Worm (Caenorhabditis elegans) whole organism, L4 larva: ENCODE results near the gene T08D10.5.

Source experiments
- F10B5.3 ChIP-seq: sonication (generic microtip); optimal IDR thresholded peaks from 2 replicates; lab custom pipeline; 2016; ENCODE audit warnings: mild to moderate bottlenecking, missing genetic modification characterization, missing compliant biosample characterization
- T26A8.4 ChIP-seq: fragments of 200-800 bp; sonication (Bioruptor generic); IDR thresholded peaks from 2 replicates; pipeline ENCODE4 v1.3.6; 2022; ENCODE audit warnings: missing genetic modification characterization, missing compliant biosample characterization
- Y48G9A.11 ChIP-seq: fragments of 200-800 bp; sonication (Bioruptor generic); IDR thresholded peaks from 2 replicates; pipeline ENCODE4 v1.3.6; 2022; ENCODE audit warnings: missing genetic modification reagents, missing genetic modification characterization, missing compliant biosample characterization
- ZK337.2 ChIP-seq: fragments of 200-800 bp; sonication (Bioruptor generic); IDR thresholded peaks from 2 replicates; pipeline ENCODE4 v1.3.6; 2022; ENCODE audit warnings: missing genetic modification reagents, missing genetic modification characterization, missing compliant biosample characterization
- ZK546.5 ChIP-seq, 2 experiments: sonication (generic microtip); optimal IDR thresholded peaks; 2 replicates each; lab custom pipeline; 2017; ENCODE audit warnings: missing biosample characterization in 2 of 2, missing genetic modification characterization in 2 of 2
- aha-1 ChIP-seq: fragments of 150-350 bp; peaks from one replicate; lab custom pipeline; 2014; ENCODE audit warnings: missing biosample characterization, missing genetic modification characterization
- ama-1 ChIP-seq: fragments of 150-350 bp; optimal IDR thresholded peaks from 2 replicates; lab custom pipeline; 2014; ENCODE audit warnings: inconsistent platforms, mixed read lengths
- ctbp-1 ChIP-seq: fragments of 200-800 bp; sonication (Bioruptor generic); IDR thresholded peaks from 2 replicates; pipeline ENCODE4 v1.3.6; 2022; ENCODE audit warnings: missing genetic modification reagents, missing genetic modification characterization, missing compliant biosample characterization
- daf-16 ChIP-seq, 3 experiments: sonication (generic microtip); optimal IDR thresholded peaks; 2 replicates each; lab custom pipeline; 2016 to 2017; ENCODE audit warnings: missing genetic modification characterization in 3 of 3, missing genetic modification reagents in 3 of 3, mild to moderate bottlenecking in 2 of 3, missing compliant biosample characterization in 2 of 3, missing biosample characterization in 1 of 3, moderate library complexity in 1 of 3
- dmd-6 ChIP-seq: fragments of 200-800 bp; sonication (Bioruptor generic); IDR thresholded peaks from 2 replicates; pipeline ENCODE4 v1.3.6; 2022; ENCODE audit warnings: missing genetic modification reagents, missing genetic modification characterization, missing compliant biosample characterization
- dmd-8 ChIP-seq: fragments of 200-800 bp; sonication (Bioruptor generic); IDR thresholded peaks from 2 replicates; pipeline ENCODE4 v1.3.6; 2022; ENCODE audit warnings: missing genetic modification characterization, missing compliant biosample characterization
- dpl-1 ChIP-seq: fragments of 150-350 bp; optimal IDR thresholded peaks from 2 replicates; lab custom pipeline; 2014; ENCODE audit warnings: missing biosample characterization, missing genetic modification reagents, missing genetic modification characterization
- duxl-1 ChIP-seq: sonication (generic microtip); optimal IDR thresholded peaks from 2 replicates; lab custom pipeline; 2016; ENCODE audit warnings: mild to moderate bottlenecking, missing genetic modification characterization, moderate library complexity, missing compliant biosample characterization; ENCODE audit not compliant: poor library complexity
- dve-1 ChIP-seq: sonication (generic microtip); optimal IDR thresholded peaks from 2 replicates; lab custom pipeline; 2017; ENCODE audit warnings: antibody characterized with exemption, mild to moderate bottlenecking, missing genetic modification characterization, missing compliant biosample characterization; ENCODE audit not compliant: insufficient read depth
- egl-27 ChIP-seq: sonication (generic microtip); optimal IDR thresholded peaks from 3 replicates; lab custom pipeline; 2017; ENCODE audit warnings: missing biosample characterization, missing genetic modification reagents, missing genetic modification characterization
- fkh-10 ChIP-seq: fragments of 150-350 bp; optimal IDR thresholded peaks from 2 replicates; lab custom pipeline; 2014; ENCODE audit warnings: missing biosample characterization, missing genetic modification reagents, missing genetic modification characterization
- hif-1 ChIP-seq, 2 experiments: sonication (generic microtip); optimal IDR thresholded peaks; 2 replicates each; lab custom pipeline; 2016 to 2017; ENCODE audit warnings: missing compliant biosample characterization in 2 of 2, missing genetic modification characterization in 2 of 2, missing genetic modification reagents in 2 of 2, missing genotype in 2 of 2, mild to moderate bottlenecking in 1 of 2
- hlh-11 ChIP-seq: fragments of 200-800 bp; sonication (Bioruptor generic); optimal IDR thresholded peaks from 2 replicates; lab custom pipeline; 2018; ENCODE audit warnings: mild to moderate bottlenecking, missing genetic modification characterization, missing compliant biosample characterization
- hlh-30 ChIP-seq: sonication (generic microtip); optimal IDR thresholded peaks from 2 replicates; lab custom pipeline; 2017; ENCODE audit warnings: antibody characterized with exemption, mild to moderate bottlenecking, missing genetic modification characterization, missing compliant biosample characterization; ENCODE audit not compliant: insufficient read depth
- lim-7 ChIP-seq: fragments of 200-800 bp; sonication (Bioruptor generic); IDR thresholded peaks from 2 replicates; pipeline ENCODE4 v1.3.6; 2022; ENCODE audit warnings: missing genetic modification characterization, missing compliant biosample characterization
- lin-1 ChIP-seq: fragments of 200-800 bp; sonication (Bioruptor generic); IDR thresholded peaks from 2 replicates; pipeline ENCODE4 v1.3.6; 2022; ENCODE audit warnings: missing genetic modification reagents, missing genetic modification characterization, missing compliant biosample characterization
- lin-15B ChIP-seq: fragments of 150-350 bp; sonication (generic microtip); optimal IDR thresholded peaks from 3 replicates; lab custom pipeline; 2014; ENCODE audit warnings: missing biosample characterization, missing genetic modification characterization
- lin-29 ChIP-seq: fragments of 200-800 bp; sonication (Bioruptor generic); IDR thresholded peaks from 2 replicates; pipeline ENCODE4 v1.3.6; 2022; ENCODE audit warnings: missing genetic modification reagents, missing genetic modification characterization, missing compliant biosample characterization
- madf-5 ChIP-seq, 2 experiments: fragments of 200-800 bp; sonication (Bioruptor generic); IDR thresholded peaks; 2 replicates each; pipeline ENCODE4 v1.3.6; 2022; ENCODE audit warnings: missing compliant biosample characterization in 2 of 2, missing genetic modification characterization in 2 of 2
- mdl-1 ChIP-seq, 2 experiments: fragments of 150-350 bp in 1 of 2; sonication (generic microtip) in 1 of 2; optimal IDR thresholded peaks; 2 replicates each; lab custom pipeline; 2014 to 2017; ENCODE audit warnings: missing biosample characterization in 2 of 2, missing genetic modification characterization in 2 of 2
- mes-2 ChIP-seq: sonication (generic microtip); optimal IDR thresholded peaks from 2 replicates; lab custom pipeline; 2016; ENCODE audit warnings: missing genotype, mild to moderate bottlenecking, missing genetic modification characterization, missing compliant biosample characterization; ENCODE audit not compliant: poor library complexity, severe bottlenecking
- mxl-3 ChIP-seq: fragments of 200-800 bp; sonication (Bioruptor generic); optimal IDR thresholded peaks from 2 replicates; lab custom pipeline; 2018; ENCODE audit warnings: mild to moderate bottlenecking, missing genetic modification characterization, missing compliant biosample characterization
- nhr-28 ChIP-seq: fragments of 150-350 bp; optimal IDR thresholded peaks from 2 replicates; lab custom pipeline; 2014; ENCODE audit warnings: missing biosample characterization, missing genetic modification characterization
- nhr-48 ChIP-seq: sonication (generic microtip); optimal IDR thresholded peaks from 2 replicates; lab custom pipeline; 2016; ENCODE audit warnings: mild to moderate bottlenecking, missing genetic modification characterization, missing compliant biosample characterization
- php-3 ChIP-seq: fragments of 200-800 bp; sonication (Bioruptor generic); IDR thresholded peaks from 2 replicates; pipeline ENCODE4 v1.3.6; 2022; ENCODE audit warnings: missing genetic modification reagents, missing genetic modification characterization, missing compliant biosample characterization
- pqm-1 ChIP-seq: sonication (generic microtip); optimal IDR thresholded peaks from 2 replicates; lab custom pipeline; 2017; ENCODE audit warnings: missing biosample characterization, missing genetic modification characterization
- zfp-3 ChIP-seq: fragments of 200-800 bp; sonication (Bioruptor generic); conservative IDR thresholded peaks from 2 replicates; pipeline ENCODE4 v1.3.6; 2022; ENCODE audit warnings: missing genetic modification reagents, missing genetic modification characterization, missing compliant biosample characterization
- zip-11 ChIP-seq: fragments of 200-800 bp; sonication (Bioruptor generic); IDR thresholded peaks from 2 replicates; pipeline ENCODE4 v1.3.6; 2022; ENCODE audit warnings: missing genetic modification characterization, missing compliant biosample characterization

Gene T08D10.5

ce11 chrX:11993327-11993726 is 36.0 kb downstream of the T08D10.5 start (continued):
- peak; percentile 68; the same call in 1 of the 2 replicates for TF ChIP-seq dmd-8 (GFP tag; lab: Robert Waterston, UW)
- TF ChIP-seq lim-7 (GFP tag; lab: Robert Waterston, UW) = peak; percentile 68
- no peak for TF ChIP-seq mxl-3
- 0 out of 2 replicates have a peak, but pooled peaks have one; percentile 46 for TF ChIP-seq zfp-3 (GFP tag; lab: Robert Waterston, UW)
- TF ChIP-seq madf-5 (GFP tag; IDR thresholded peaks at IDR 0.05; lab: Robert Waterston, UW) = 0 out of 4 replicates have a peak, but pooled peaks have one; percentile 6 to 8

- peak; percentile 14 for TF ChIP-seq hlh-30
- no peak for TF ChIP-seq Y48G9A.11
- no peak for TF ChIP-seq daf-16 (GFP tag; optimal IDR thresholded peaks at IDR 0.05; lab: Kevin White, UChicago)
- TF ChIP-seq daf-16 (tag; optimal IDR thresholded peaks at IDR 0.05; lab: Kevin White, UChicago) = peak; percentile 8
- no peak for TF ChIP-seq lim-7 (GFP tag; lab: Robert Waterston, UW)
Observed at ce11 chrX:11994484-11994883, 37.1 kb downstream of the T08D10.5 start, which contains the start of gene C49F5.7. Gene C49F5.7, plus strand, starts transcription at chrX:11994784.

- TF ChIP-seq daf-16 (GFP tag; optimal IDR thresholded peaks at IDR 0.05; lab: Kevin White, UChicago) (no peak), daf-16 (tag; optimal IDR thresholded peaks at IDR 0.05; lab: Kevin White, UChicago) (peak; percentile 69), dve-1 (tag; lab: Kevin White, UChicago) (peak; percentile 56), F10B5.3 (tag; lab: Kevin White, UChicago) (no peak), zip-11 (no peak), Y48G9A.11 (no peak), hlh-11 (tag; lab: Kevin White, UChicago) (peak; percentile 17), ama-1 (lab: Kevin White, UChicago) (no peak), lin-15B (tag; lab: Kevin White, UChicago) (no peak), zfp-3 (GFP tag; lab: Robert Waterston, UW) (no peak)
Observed at ce11 chrX:11996606-11997005, 39.3 kb downstream of the T08D10.5 start.

ce11 chrX:11999573-11999972 is 42.2 kb downstream of the T08D10.5 start:
- peak; percentile 0 for TF ChIP-seq hlh-11 (tag; lab: Kevin White, UChicago)
- TF ChIP-seq daf-16 (GFP tag; optimal IDR thresholded peaks at IDR 0.05; lab: Kevin White, UChicago) = no peak
- TF ChIP-seq daf-16 (tag; optimal IDR thresholded peaks at IDR 0.05; lab: Kevin White, UChicago) = peak; percentile 41
- TF ChIP-seq pqm-1 (tag; lab: Kevin White, UChicago) = peak; percentile 40
- TF ChIP-seq fkh-10 (GFP tag; lab: Kevin White, UChicago) = no peak
- TF ChIP-seq ctbp-1 (GFP tag; lab: Robert Waterston, UW) = no peak
- TF ChIP-seq madf-5 (GFP tag; IDR thresholded peaks at IDR 0.05; lab: Robert Waterston, UW) = no peak
- TF ChIP-seq dpl-1 (GFP tag; lab: Kevin White, UChicago) = no peak
- TF ChIP-seq mes-2 = peak; percentile 3
- no peak for TF ChIP-seq lin-29 (GFP tag; lab: Robert Waterston, UW)
- peak; percentile 55 for TF ChIP-seq dve-1 (tag; lab: Kevin White, UChicago)
- no peak for TF ChIP-seq mdl-1 (tag; optimal IDR thresholded peaks at IDR 0.05; lab: Kevin White, UChicago)
- TF ChIP-seq aha-1 = peak; percentile 8
- TF ChIP-seq T26A8.4 = no peak
- TF ChIP-seq dmd-6 (GFP tag; lab: Robert Waterston, UW) = peak; percentile 55
- TF ChIP-seq hif-1 (tag; optimal IDR thresholded peaks at IDR 0.05; lab: Kevin White, UChicago) = no peak
- TF ChIP-seq nhr-28 = no peak
- TF ChIP-seq nhr-48 (tag; lab: Kevin White, UChicago) = peak; percentile 30

DNA sequence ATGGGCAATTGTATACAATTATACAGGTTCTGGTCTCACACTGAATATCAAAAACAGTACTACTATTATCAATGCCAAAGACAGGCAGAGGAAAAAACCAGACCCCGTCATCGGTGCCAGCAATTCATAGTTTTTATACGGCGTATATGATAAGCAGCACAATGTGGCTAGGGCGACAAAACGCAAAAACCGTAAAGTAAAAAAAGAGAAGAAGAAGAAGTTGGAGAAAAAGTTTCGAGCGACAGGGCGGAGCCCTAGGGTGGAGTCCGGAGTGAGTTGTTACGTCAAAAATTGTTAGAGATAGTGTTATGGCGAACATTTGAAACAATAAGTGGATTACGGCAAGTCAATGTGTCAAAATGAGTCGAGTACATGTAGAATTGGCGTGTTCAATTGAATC is 44.3 kb downstream of the T08D10.5 start:
- TF ChIP-seq nhr-28 (peak; percentile 64), dve-1 (tag; lab: Kevin White, UChicago) (peak; percentile 28), duxl-1 (tag; lab: Kevin White, UChicago) (no peak), php-3 (0 out of 2 replicates have a peak, but pooled peaks have one; percentile 28), ZK337.2 (no peak), lin-1 (GFP tag; lab: Robert Waterston, UW) (0 out of 2 replicates have a peak, but pooled peaks have one; percentile 20), egl-27 (tag; lab: Kevin White, UChicago) (no peak), aha-1 (peak; percentile 2), hlh-11 (tag; lab: Kevin White, UChicago) (peak; percentile 57), hif-1 (tag; optimal IDR thresholded peaks at IDR 0.05; lab: Kevin White, UChicago) (peak in 1 of 2 experiments; percentile 22), ZK546.5 (tag; optimal IDR thresholded peaks at IDR 0.05; lab: Kevin White, UChicago) (no peak), nhr-48 (tag; lab: Kevin White, UChicago) (peak; percentile 2), daf-16 (GFP tag; optimal IDR thresholded peaks at IDR 0.05; lab: Kevin White, UChicago) (no peak), daf-16 (tag; optimal IDR thresholded peaks at IDR 0.05; lab: Kevin White, UChicago) (peak; percentile 38), pqm-1 (tag; lab: Kevin White, UChicago) (peak; percentile 67)
